Fruit fly (Drosophila melanogaster) whole organism, pupa: ENCODE results near the gene CG18814.

Experiments used
- CG10348 ChIP-seq: fragments of 200-800 bp; sonication (Bioruptor generic); IDR thresholded peaks from 2 replicates; pipeline ENCODE4 v1.3.6; 2022; ENCODE audit warnings: missing biosample characterization, missing genetic modification characterization
- CG12605 ChIP-seq: fragments of 200-800 bp; sonication (Bioruptor generic); IDR thresholded peaks from 2 replicates; pipeline ENCODE4 v1.3.6; 2022; ENCODE audit warnings: missing biosample characterization, missing genetic modification characterization
- CG13204 ChIP-seq: fragments of 200-800 bp; sonication (Bioruptor generic); optimal IDR thresholded peaks from 2 replicates; lab custom pipeline; 2018; ENCODE audit warnings: missing biosample characterization, mild to moderate bottlenecking, missing genetic modification characterization, moderate library complexity
- CG14655 ChIP-seq: fragments of 200-800 bp; sonication (Bioruptor generic); optimal IDR thresholded peaks from 3 replicates; lab custom pipeline; 2017; ENCODE audit warnings: mild to moderate bottlenecking, missing biosample characterization, missing genetic modification reagents, missing genetic modification characterization
- CG15710 ChIP-seq: fragments of 200-800 bp; sonication (Bioruptor generic); optimal IDR thresholded peaks from 2 replicates; lab custom pipeline; 2018; ENCODE audit warnings: missing biosample characterization, mild to moderate bottlenecking, missing genetic modification characterization, moderate library complexity
- CG17806 ChIP-seq: fragments of 200-800 bp; sonication (Bioruptor generic); optimal IDR thresholded peaks from 2 replicates; lab custom pipeline; 2018; ENCODE audit warnings: missing biosample characterization, mild to moderate bottlenecking, missing genetic modification characterization, moderate library complexity
- CG32121 ChIP-seq: fragments of 200-800 bp; sonication (Bioruptor generic); IDR thresholded peaks from 2 replicates; pipeline ENCODE4 v1.3.6; 2022; ENCODE audit warnings: missing biosample characterization, missing genetic modification characterization
- CG34367 ChIP-seq: fragments of 200-800 bp; sonication (Bioruptor generic); optimal IDR thresholded peaks from 2 replicates; lab custom pipeline; 2018; ENCODE audit warnings: missing biosample characterization, mild to moderate bottlenecking, missing genetic modification characterization
- CG4496 ChIP-seq: fragments of 200-800 bp; sonication (Bioruptor generic); IDR thresholded peaks from 3 replicates; pipeline ENCODE4 v1.3.6; 2022; ENCODE audit warnings: missing biosample characterization, missing genetic modification characterization
- CG8159 ChIP-seq: fragments of 200-800 bp; sonication (Bioruptor generic); optimal IDR thresholded peaks from 3 replicates; lab custom pipeline; 2018; ENCODE audit warnings: missing biosample characterization, mild to moderate bottlenecking, missing genetic modification characterization, moderate library complexity
- CG8301 ChIP-seq: fragments of 200-800 bp; sonication (Bioruptor generic); optimal IDR thresholded peaks from 2 replicates; lab custom pipeline; 2018; ENCODE audit warnings: missing biosample characterization, mild to moderate bottlenecking, missing genetic modification characterization
- CG9948 ChIP-seq: fragments of 200-800 bp; sonication (Bioruptor generic); optimal IDR thresholded peaks from 2 replicates; lab custom pipeline; 2018; ENCODE audit warnings: missing biosample characterization, mild to moderate bottlenecking, missing genetic modification characterization, moderate library complexity
- D1 ChIP-seq: fragments of 200-800 bp; sonication (Bioruptor generic); optimal IDR thresholded peaks from 2 replicates; lab custom pipeline; 2018; ENCODE audit warnings: missing biosample characterization, mild to moderate bottlenecking, missing genetic modification characterization, moderate library complexity
- EcR ChIP-seq: fragments of 200-800 bp; sonication (Bioruptor generic); optimal IDR thresholded peaks from 3 replicates; lab custom pipeline; 2019; ENCODE audit warnings: missing biosample characterization, missing genetic modification characterization, mild to moderate bottlenecking, moderate library complexity, missing genetic modification reagents
- Ets98B ChIP-seq: fragments of 200-800 bp; sonication (Bioruptor generic); IDR thresholded peaks from 2 replicates; pipeline ENCODE4 v1.3.6; 2022; ENCODE audit warnings: missing biosample characterization, missing genetic modification characterization
- Pif1A ChIP-seq: fragments of 200-800 bp; sonication (Bioruptor generic); optimal IDR thresholded peaks from 3 replicates; lab custom pipeline; 2016; ENCODE audit warnings: missing biosample characterization, missing genetic modification characterization
- Pif1B ChIP-seq: fragments of 200-800 bp; sonication (Bioruptor generic); optimal IDR thresholded peaks from 3 replicates; lab custom pipeline; 2016; ENCODE audit warnings: missing biosample characterization, missing genetic modification characterization
- Snoo ChIP-seq: fragments of 200-800 bp; sonication (Bioruptor generic); optimal IDR thresholded peaks from 3 replicates; lab custom pipeline; 2017; ENCODE audit warnings: missing biosample characterization, mild to moderate bottlenecking, missing genetic modification characterization, inconsistent platforms
- fd96Ca ChIP-seq: fragments of 200-800 bp; sonication (Bioruptor generic); IDR thresholded peaks from 3 replicates; pipeline ENCODE4 v1.3.6; 2022; ENCODE audit warnings: missing biosample characterization, missing genetic modification characterization
- gl ChIP-seq: fragments of 200-800 bp; sonication (Bioruptor generic); optimal IDR thresholded peaks from 2 replicates; lab custom pipeline; 2018; ENCODE audit warnings: missing biosample characterization, mild to moderate bottlenecking, missing genetic modification characterization
- rn ChIP-seq: fragments of 200-800 bp; sonication (Bioruptor generic); IDR thresholded peaks from 2 replicates; pipeline ENCODE4 v1.3.6; 2022; ENCODE audit warnings: missing biosample characterization, missing genetic modification characterization

The CG18814 gene

dm6 chr3L:16329495-16329894 is 40.1 kb upstream of the CG18814 start, which contains the start of gene CG33061:
CG33061 (plus strand) TSS chr3L:16329795.
- TF ChIP-seq CG12605: no peak
- TF ChIP-seq CG8301 (tag; lab: Kevin White, UChicago): no peak
- TF ChIP-seq Ets98B: no peak
- no peak for TF ChIP-seq EcR
- TF ChIP-seq CG4496 (GFP tag; lab: Robert Waterston, UW): no peak

- TF ChIP-seq CG9948 (tag; lab: Kevin White, UChicago): no peak
- no peak for TF ChIP-seq CG4496 (GFP tag; lab: Robert Waterston, UW)
- TF ChIP-seq fd96Ca (GFP tag; lab: Robert Waterston, UW): no peak
- no peak for TF ChIP-seq CG32121 (GFP tag; lab: Robert Waterston, UW)
- TF ChIP-seq CG14655 (GFP tag; lab: Kevin White, UChicago): no peak
- no peak for TF ChIP-seq CG12605
- TF ChIP-seq Pif1A (GFP tag; lab: Kevin White, UChicago): no peak
- TF ChIP-seq CG17806: no peak
- no peak for TF ChIP-seq CG8159 (tag; lab: Kevin White, UChicago)
- no peak for TF ChIP-seq D1
- no peak for TF ChIP-seq CG10348 (GFP tag; lab: Robert Waterston, UW)
- TF ChIP-seq EcR: no peak
- no peak for TF ChIP-seq Pif1B (GFP tag; lab: Kevin White, UChicago)
Observed at dm6 chr3L:16330740-16331139, 38.9 kb upstream of the CG18814 start, which contains the start of gene CG33060. CG33060 (plus strand) TSS chr3L:16331040.

- TF ChIP-seq CG14655 (GFP tag; lab: Kevin White, UChicago) (no peak), CG9948 (tag; lab: Kevin White, UChicago) (no peak), CG8301 (tag; lab: Kevin White, UChicago) (no peak), Ets98B (no peak), Snoo (tag; lab: Kevin White, UChicago) (no peak), D1 (no peak), EcR (no peak), CG4496 (GFP tag; lab: Robert Waterston, UW) (no peak), CG15710 (tag; lab: Kevin White, UChicago) (no peak), Pif1A (GFP tag; lab: Kevin White, UChicago) (no peak), fd96Ca (GFP tag; lab: Robert Waterston, UW) (no peak), CG12605 (no peak), gl (no peak), CG10348 (GFP tag; lab: Robert Waterston, UW) (no peak), Pif1B (GFP tag; lab: Kevin White, UChicago) (no peak), CG32121 (GFP tag; lab: Robert Waterston, UW) (no peak), CG13204 (GFP tag; lab: Kevin White, UChicago) (no peak), rn (GFP tag; lab: Robert Waterston, UW) (no peak), CG17806 (no peak)
Observed at dm6 chr3L:16331633-16332032, 38.0 kb upstream of the CG18814 start, which contains the start of gene retinin. retinin (plus strand) TSS chr3L:16331933.

dm6 chr3L:16333013-16333412 is 36.6 kb upstream of the CG18814 start, which contains the start of gene CG13056:
CG13056 (plus strand) TSS chr3L:16333313.
- TF ChIP-seq Pif1A (GFP tag; lab: Kevin White, UChicago) (no peak), Pif1B (GFP tag; lab: Kevin White, UChicago) (no peak), EcR (no peak), rn (GFP tag; lab: Robert Waterston, UW) (no peak), CG8301 (tag; lab: Kevin White, UChicago) (no peak), CG13204 (GFP tag; lab: Kevin White, UChicago) (no peak), CG10348 (GFP tag; lab: Robert Waterston, UW) (no peak), fd96Ca (GFP tag; lab: Robert Waterston, UW) (no peak), CG14655 (GFP tag; lab: Kevin White, UChicago) (no peak), CG32121 (GFP tag; lab: Robert Waterston, UW) (no peak), CG34367 (no peak), CG9948 (tag; lab: Kevin White, UChicago) (no peak), CG15710 (tag; lab: Kevin White, UChicago) (no peak), Ets98B (no peak), gl (no peak), CG17806 (no peak), CG8159 (tag; lab: Kevin White, UChicago) (no peak), CG12605 (no peak), D1 (no peak)

dm6 chr3L:16334876-16335275 is 34.8 kb upstream of the CG18814 start:
- TF ChIP-seq fd96Ca (GFP tag; lab: Robert Waterston, UW) (0 out of 3 replicates have a peak, but pooled peaks have one; percentile 15), CG4496 (GFP tag; lab: Robert Waterston, UW) (peak; percentile 69; the same call in 2 of the 3 replicates), gl (no peak), EcR (peak; percentile 25)
- TF ChIP-seq, all 21 proteins: peak for 3

- TF ChIP-seq CG8159 (tag; lab: Kevin White, UChicago): no peak
- TF ChIP-seq CG13204 (GFP tag; lab: Kevin White, UChicago): no peak
- TF ChIP-seq gl: no peak
- no peak for TF ChIP-seq CG34367
- no peak for TF ChIP-seq CG14655 (GFP tag; lab: Kevin White, UChicago)
- no peak for TF ChIP-seq fd96Ca (GFP tag; lab: Robert Waterston, UW)
- TF ChIP-seq Pif1B (GFP tag; lab: Kevin White, UChicago): no peak
Observed at dm6 chr3L:16337739-16338138, 31.9 kb upstream of the CG18814 start.

- no peak for TF ChIP-seq CG13204 (GFP tag; lab: Kevin White, UChicago)
- TF ChIP-seq CG15710 (tag; lab: Kevin White, UChicago): no peak
- no peak for TF ChIP-seq CG8301 (tag; lab: Kevin White, UChicago)
- TF ChIP-seq CG12605: no peak
- TF ChIP-seq Pif1A (GFP tag; lab: Kevin White, UChicago): no peak
- no peak for TF ChIP-seq CG14655 (GFP tag; lab: Kevin White, UChicago)
- TF ChIP-seq CG32121 (GFP tag; lab: Robert Waterston, UW): no peak
- TF ChIP-seq CG10348 (GFP tag; lab: Robert Waterston, UW): no peak
- TF ChIP-seq CG34367: no peak
- TF ChIP-seq CG17806: no peak
- TF ChIP-seq gl: no peak
- no peak for TF ChIP-seq D1
- TF ChIP-seq EcR: no peak
- TF ChIP-seq CG4496 (GFP tag; lab: Robert Waterston, UW): no peak
- no peak for TF ChIP-seq Snoo (tag; lab: Kevin White, UChicago)
- TF ChIP-seq rn (GFP tag; lab: Robert Waterston, UW): no peak
- TF ChIP-seq Ets98B: no peak
- no peak for TF ChIP-seq fd96Ca (GFP tag; lab: Robert Waterston, UW)
- no peak for TF ChIP-seq Pif1B (GFP tag; lab: Kevin White, UChicago)
Observed at dm6 chr3L:16338703-16339102, 30.9 kb upstream of the CG18814 start, which contains the start of gene CG4998. CG4998 (plus strand) TSS chr3L:16339003.
